Fruit fly (Drosophila melanogaster) whole organism, prepupa: ENCODE measurements around the gene Epp.

ENCODE experiments used
- CG10669 ChIP-seq: fragments of 200-800 bp; sonication (Bioruptor generic); optimal IDR thresholded peaks from 3 replicates; lab custom pipeline; 2018; ENCODE audit warnings: missing biosample characterization, mild to moderate bottlenecking, missing genetic modification characterization, moderate library complexity
- CG34406 ChIP-seq: fragments of 200-800 bp; sonication (Bioruptor generic); optimal IDR thresholded peaks from 3 replicates; lab custom pipeline; 2016; ENCODE audit warnings: missing biosample characterization, missing genetic modification characterization
- CG8119 ChIP-seq: fragments of 200-800 bp; sonication (Bioruptor generic); IDR thresholded peaks from 3 replicates; pipeline ENCODE4 v1.3.6; 2022; ENCODE audit warnings: missing biosample characterization, missing genetic modification characterization
- CG9139 ChIP-seq: fragments of 200-800 bp; sonication (Bioruptor generic); optimal IDR thresholded peaks from 3 replicates; lab custom pipeline; 2017; ENCODE audit warnings: missing biosample characterization, mild to moderate bottlenecking, missing genetic modification characterization
- eg ChIP-seq: fragments of 200-800 bp; sonication (Bioruptor generic); IDR thresholded peaks from 3 replicates; pipeline ENCODE4 v1.3.6; 2022; ENCODE audit warnings: missing biosample characterization, missing genetic modification characterization

- no peak for TF ChIP-seq CG9139
- no peak for TF ChIP-seq CG8119
- TF ChIP-seq eg (GFP tag; lab: Robert Waterston, UW), result no peak
- no peak for TF ChIP-seq CG34406 (GFP tag; lab: Kevin White, UChicago)
- TF ChIP-seq CG10669, result no peak
These were observed 21.5 kb downstream of the Epp start for dm6 chr3R:23971208-23971607.
